Fruit fly (Drosophila melanogaster): ENCODE data around the gene Uqcc1.

Gene Uqcc1

dm6 chr3L:6955254-6956229 lies 2.4 kb downstream of the Uqcc1 start, which contains the start of the genes CG10077 and CG9948:
CG10077 (minus strand) TSS chr3L:6955904.
CG9948 (plus strand) TSS chr3L:6955991.
- peak; percentile 37 for TF ChIP-seq Bteb2 (GFP tag; optimal IDR thresholded peaks at IDR 0.05)
- TF ChIP-seq MTF-1 (GFP tag; optimal IDR thresholded peaks at IDR 0.05; ENCODE audit: borderline replicate concordance), result peak; percentile 78
- peak; percentile 78 for TF ChIP-seq Spps (tag; optimal IDR thresholded peaks at IDR 0.05)
- no peak for TF ChIP-seq Doc2 (GFP tag; IDR thresholded peaks at IDR 0.05)
- TF ChIP-seq odd (GFP tag; optimal IDR thresholded peaks at IDR 0.05), result peak; percentile 77
- TF ChIP-seq CG18262 (tag; optimal IDR thresholded peaks at IDR 0.05), result peak; percentile 89
- TF ChIP-seq sqz (GFP tag; optimal IDR thresholded peaks at IDR 0.05), result peak; percentile 83
- peak; percentile 91 for TF ChIP-seq tap (tag; optimal IDR thresholded peaks at IDR 0.05)
- TF ChIP-seq CG7745 (tag; optimal IDR thresholded peaks at IDR 0.05), result peak; percentile 62
- peak; percentile 78 for TF ChIP-seq Usf (GFP tag; optimal IDR thresholded peaks at IDR 0.05)
- peak; percentile 84 for TF ChIP-seq CrebB (tag; optimal IDR thresholded peaks at IDR 0.05)
- TF ChIP-seq CG1602 (GFP tag; optimal IDR thresholded peaks at IDR 0.05), result peak; percentile 90
- peak; percentile 81 for TF ChIP-seq CG4328 (GFP tag; optimal IDR thresholded peaks at IDR 0.05)
- peak; percentile 71 for TF ChIP-seq Nf-YB (GFP tag; optimal IDR thresholded peaks at IDR 0.05)
- peak; percentile 90 for TF ChIP-seq CG6689 (GFP tag; IDR thresholded peaks at IDR 0.05)
- TF ChIP-seq lmd (GFP tag; IDR thresholded peaks at IDR 0.05), result peak; percentile 93
- TF ChIP-seq CG6765 (GFP tag; optimal IDR thresholded peaks at IDR 0.05), result peak; percentile 75
- TF ChIP-seq pzg (GFP tag; optimal IDR thresholded peaks at IDR 0.05), result peak; percentile 49
- TF ChIP-seq slou (GFP tag; optimal IDR thresholded peaks at IDR 0.05), result peak; percentile 37
- TF ChIP-seq esg (GFP tag; conservative IDR thresholded peaks at IDR 0.05), result peak; percentile 91
- TF ChIP-seq seq (GFP tag; IDR thresholded peaks at IDR 0.05), result peak; percentile 79
- no peak for TF ChIP-seq HmgD (GFP tag; optimal IDR thresholded peaks at IDR 0.05)
- peak; percentile 87 for TF ChIP-seq Aef1 (GFP tag; IDR thresholded peaks at IDR 0.05)
- no peak; the same call in 2 of the 3 replicates for TF ChIP-seq zen2 (GFP tag; IDR thresholded peaks at IDR 0.05; ENCODE audit: partially characterized antibody)
- TF ChIP-seq Hsf (GFP tag; optimal IDR thresholded peaks at IDR 0.05), result peak; percentile 87
- peak; percentile 65 for TF ChIP-seq Deaf1 (tag; optimal IDR thresholded peaks at IDR 0.05)
- TF ChIP-seq CG14014 (GFP tag; IDR thresholded peaks at IDR 0.05), result peak; percentile 94
- peak; percentile 93 for TF ChIP-seq CG2678 (tag; optimal IDR thresholded peaks at IDR 0.05)
- TF ChIP-seq tna (GFP tag; IDR thresholded peaks at IDR 0.05; ENCODE audit: partially characterized antibody), result peak; percentile 76
- peak; percentile 28 for TF ChIP-seq ac (GFP tag; optimal IDR thresholded peaks at IDR 0.05)
- no peak for TF ChIP-seq D (optimal IDR thresholded peaks at IDR 0.05)
- peak; percentile 76 for TF ChIP-seq D (GFP tag; optimal IDR thresholded peaks at IDR 0.05)
- TF ChIP-seq CG6791 (GFP tag; IDR thresholded peaks at IDR 0.05; ENCODE audit: partially characterized antibody), result peak; percentile 80
- peak; percentile 82 for TF ChIP-seq NFAT (GFP tag; IDR thresholded peaks at IDR 0.05)
- peak; percentile 63 for TF ChIP-seq CG31388 (GFP tag; optimal IDR thresholded peaks at IDR 0.05)
- peak; percentile 96 for TF ChIP-seq onecut (GFP tag; IDR thresholded peaks at IDR 0.05)
- peak; percentile 89 for TF ChIP-seq Sox102F (GFP tag; optimal IDR thresholded peaks at IDR 0.05)
- TF ChIP-seq mld (GFP tag; IDR thresholded peaks at IDR 0.05; ENCODE audit: partially characterized antibody), result peak; percentile 68; the same call in 1 of the 3 replicates
- TF ChIP-seq CG4282 (GFP tag; optimal IDR thresholded peaks at IDR 0.05), result no peak
- no peak for TF ChIP-seq Tbp (GFP tag; optimal IDR thresholded peaks at IDR 0.05)
- no peak for TF ChIP-seq p53 (GFP tag; optimal IDR thresholded peaks at IDR 0.05)
- TF ChIP-seq Adf1 (GFP tag; IDR thresholded peaks at IDR 0.05), result peak; percentile 47
- peak; percentile 76; the same call in 1 of the 2 replicates for TF ChIP-seq bowl (GFP tag; IDR thresholded peaks at IDR 0.05)
- no peak for TF ChIP-seq crol (GFP tag; IDR thresholded peaks at IDR 0.05)
- TF ChIP-seq ci (GFP tag; IDR thresholded peaks at IDR 0.05), result peak; percentile 96
- TF ChIP-seq unc-4 (GFP tag; IDR thresholded peaks at IDR 0.05; ENCODE audit: partially characterized antibody), result peak; percentile 81
- peak in 1 of 2 experiments; percentile 62 for TF ChIP-seq insv (GFP tag; optimal IDR thresholded peaks at IDR 0.05)
- peak; percentile 79 for TF ChIP-seq Sox100B (GFP tag; optimal IDR thresholded peaks at IDR 0.05)
